Worm (Caenorhabditis elegans) whole organism, L1 larva: Measurements from ENCODE around the gene ZC455.1.

ENCODE experiments used
- C16A3.4 ChIP-seq: fragments of 150-350 bp; optimal IDR thresholded peaks from 2 replicates; lab custom pipeline; 2014; ENCODE audit warnings: missing biosample characterization, missing genetic modification characterization
- C34B4.2 ChIP-seq: sonication (generic microtip); optimal IDR thresholded peaks from 2 replicates; lab custom pipeline; 2017; ENCODE audit warnings: mild to moderate bottlenecking, missing genetic modification characterization, missing compliant biosample characterization
- F16B12.6 ChIP-seq: fragments of 150-350 bp; optimal IDR thresholded peaks from 2 replicates; lab custom pipeline; 2014; ENCODE audit warnings: missing biosample characterization, missing genetic modification characterization
- aha-1 ChIP-seq: fragments of 150-350 bp; optimal IDR thresholded peaks from 2 replicates; lab custom pipeline; 2014; ENCODE audit warnings: missing biosample characterization, missing genetic modification characterization
- ama-1 ChIP-seq: fragments of 150-350 bp; optimal IDR thresholded peaks from 2 replicates; lab custom pipeline; 2014
- ceh-88 ChIP-seq: fragments of 200-800 bp; sonication (Bioruptor generic); IDR thresholded peaks from 2 replicates; pipeline ENCODE4 v1.3.6; 2022; ENCODE audit warnings: missing genetic modification characterization, missing compliant biosample characterization
- ceh-90 ChIP-seq: sonication (generic microtip); optimal IDR thresholded peaks from 2 replicates; lab custom pipeline; 2016; ENCODE audit warnings: missing genetic modification characterization, missing compliant biosample characterization
- dpl-1 ChIP-seq, 3 experiments: fragments of 150-350 bp in 2 of 3; sonication (generic microtip) in 1 of 3; optimal IDR thresholded peaks; 2 replicates each; lab custom pipeline; 2014 to 2017; ENCODE audit warnings: missing biosample characterization in 3 of 3, missing genetic modification characterization in 3 of 3, missing genetic modification reagents in 3 of 3
- dsc-1 ChIP-seq: sonication (generic microtip); optimal IDR thresholded peaks from 2 replicates; lab custom pipeline; 2016; ENCODE audit warnings: mild to moderate bottlenecking, missing genetic modification characterization, missing compliant biosample characterization
- efl-1 ChIP-seq, 4 experiments: fragments of 150-350 bp; optimal IDR thresholded peaks in 3 of 4; peaks in 1 of 4; 1 replicate in 1 of 4; 2 replicates in 3 of 4; lab custom pipeline; 2014; ENCODE audit warnings: missing biosample characterization in 2 of 4, missing genetic modification characterization in 2 of 4, missing genetic modification reagents in 2 of 4
- efl-3 ChIP-seq: fragments of 200-800 bp; sonication (Bioruptor generic); optimal IDR thresholded peaks from 2 replicates; lab custom pipeline; 2018; ENCODE audit warnings: mild to moderate bottlenecking, missing genetic modification characterization, missing compliant biosample characterization
- egl-13 ChIP-seq: sonication (generic microtip); optimal IDR thresholded peaks from 2 replicates; lab custom pipeline; 2016; ENCODE audit warnings: missing genotype, missing genetic modification reagents, missing genetic modification characterization, missing compliant biosample characterization
- egl-27 ChIP-seq, 2 experiments: fragments of 150-350 bp in 1 of 2; sonication (generic microtip); optimal IDR thresholded peaks; 3 replicates each; lab custom pipeline; 2017 to 2018; ENCODE audit warnings: missing biosample characterization in 2 of 2, missing genetic modification characterization in 2 of 2, missing genetic modification reagents in 2 of 2
- elt-2 ChIP-seq: sonication (generic microtip); optimal IDR thresholded peaks from 2 replicates; lab custom pipeline; 2016; ENCODE audit warnings: missing genetic modification characterization, mild to moderate bottlenecking, inconsistent platforms, missing compliant biosample characterization, missing genetic modification reagents
- elt-3 ChIP-seq, 6 experiments: fragments of 150-350 bp in 1 of 6; sonication (generic microtip); optimal IDR thresholded peaks; 2 replicates each; lab custom pipeline; 2017 to 2018; ENCODE audit warnings: missing biosample characterization in 6 of 6, missing genetic modification characterization in 6 of 6, inconsistent platforms in 1 of 6
- ets-5 ChIP-seq: fragments of 200-800 bp; sonication (Bioruptor generic); IDR thresholded peaks from 2 replicates; pipeline ENCODE4 v1.3.6; 2022; ENCODE audit warnings: missing genetic modification characterization, missing compliant biosample characterization
- fkh-8 ChIP-seq: sonication (generic microtip); optimal IDR thresholded peaks from 2 replicates; lab custom pipeline; 2016; ENCODE audit warnings: mild to moderate bottlenecking, missing genetic modification characterization, missing compliant biosample characterization
- fos-1 ChIP-seq: fragments of 150-350 bp; optimal IDR thresholded peaks from 2 replicates; lab custom pipeline; 2014; ENCODE audit warnings: missing biosample characterization, missing genetic modification characterization
- grh-1 ChIP-seq: fragments of 200-800 bp; sonication (Bioruptor generic); IDR thresholded peaks from 2 replicates; pipeline ENCODE4 v1.3.6; 2022; ENCODE audit warnings: missing genetic modification reagents, missing genetic modification characterization, missing compliant biosample characterization
- hlh-4 ChIP-seq: sonication (generic microtip); optimal IDR thresholded peaks from 2 replicates; lab custom pipeline; 2016; ENCODE audit warnings: mild to moderate bottlenecking, missing genetic modification characterization, missing compliant biosample characterization
- irx-1 ChIP-seq: sonication (generic microtip); optimal IDR thresholded peaks from 2 replicates; lab custom pipeline; 2016; ENCODE audit warnings: missing genetic modification characterization, missing compliant biosample characterization
- isw-1 ChIP-seq: fragments of 200-800 bp; sonication (Bioruptor generic); IDR thresholded peaks from 2 replicates; pipeline ENCODE4 v1.3.6; 2022; ENCODE audit warnings: missing genetic modification characterization, missing compliant biosample characterization
- jun-1 ChIP-seq: fragments of 150-350 bp; optimal IDR thresholded peaks from 2 replicates; lab custom pipeline; 2014; ENCODE audit warnings: missing biosample characterization, missing genetic modification reagents, missing genetic modification characterization
- lin-14 ChIP-seq: fragments of 200-800 bp; sonication (Bioruptor generic); optimal IDR thresholded peaks from 2 replicates; lab custom pipeline; 2018; ENCODE audit warnings: mild to moderate bottlenecking, missing genetic modification characterization, moderate library complexity, missing compliant biosample characterization
- lin-15B ChIP-seq: fragments of 150-350 bp; sonication (generic microtip); optimal IDR thresholded peaks from 3 replicates; lab custom pipeline; 2014; ENCODE audit warnings: missing biosample characterization, missing genetic modification characterization
- lin-39 ChIP-seq: fragments of 150-350 bp; optimal IDR thresholded peaks from 2 replicates; lab custom pipeline; 2014; ENCODE audit warnings: missing biosample characterization, missing genetic modification reagents, missing genetic modification characterization
- lir-3 ChIP-seq: sonication (generic microtip); optimal IDR thresholded peaks from 2 replicates; lab custom pipeline; 2016; ENCODE audit warnings: mild to moderate bottlenecking, missing genetic modification characterization, moderate library complexity, missing compliant biosample characterization; ENCODE audit not compliant: poor library complexity
- lsy-2 ChIP-seq, 2 experiments: fragments of 150-350 bp; optimal IDR thresholded peaks; 2 replicates each; lab custom pipeline; 2014; ENCODE audit warnings: missing biosample characterization in 2 of 2, missing genetic modification characterization in 2 of 2
- mab-9 ChIP-seq: fragments of 200-800 bp; sonication (Bioruptor generic); IDR thresholded peaks from 2 replicates; pipeline ENCODE4 v1.3.6; 2022; ENCODE audit warnings: missing genetic modification reagents, missing genetic modification characterization, missing compliant biosample characterization
- nhr-11 ChIP-seq: fragments of 150-350 bp; optimal IDR thresholded peaks from 2 replicates; lab custom pipeline; 2014; ENCODE audit warnings: missing biosample characterization, missing genetic modification characterization
- nhr-237 ChIP-seq: fragments of 150-350 bp; optimal IDR thresholded peaks from 2 replicates; lab custom pipeline; 2014; ENCODE audit warnings: missing biosample characterization, missing genetic modification characterization
- nhr-28 ChIP-seq: fragments of 150-350 bp; optimal IDR thresholded peaks from 2 replicates; lab custom pipeline; 2014; ENCODE audit warnings: missing biosample characterization, missing genetic modification characterization
- nhr-71 ChIP-seq: sonication (generic microtip); optimal IDR thresholded peaks from 2 replicates; lab custom pipeline; 2016; ENCODE audit warnings: mild to moderate bottlenecking, missing genetic modification characterization, moderate library complexity, missing compliant biosample characterization
- nhr-77 ChIP-seq: fragments of 150-350 bp; optimal IDR thresholded peaks from 2 replicates; lab custom pipeline; 2014; ENCODE audit warnings: missing biosample characterization, missing genetic modification characterization
- nhr-90 ChIP-seq: sonication (generic microtip); optimal IDR thresholded peaks from 2 replicates; lab custom pipeline; 2016; ENCODE audit warnings: mild to moderate bottlenecking, missing genetic modification characterization, missing compliant biosample characterization; ENCODE audit not compliant: poor library complexity
- pax-3 ChIP-seq: fragments of 200-800 bp; sonication (Bioruptor generic); optimal IDR thresholded peaks from 2 replicates; lab custom pipeline; 2018; ENCODE audit warnings: mild to moderate bottlenecking, missing genetic modification characterization, moderate library complexity, missing compliant biosample characterization
- skn-1 ChIP-seq: fragments of 150-350 bp; optimal IDR thresholded peaks from 2 replicates; lab custom pipeline; 2014; ENCODE audit warnings: missing biosample characterization, missing genetic modification characterization
- snpc-4 ChIP-seq: fragments of 150-350 bp; optimal IDR thresholded peaks from 2 replicates; lab custom pipeline; 2014; ENCODE audit warnings: missing biosample characterization, missing genetic modification characterization
- swsn-7 ChIP-seq: sonication (generic microtip); optimal IDR thresholded peaks from 2 replicates; lab custom pipeline; 2016; ENCODE audit warnings: missing genetic modification characterization, missing compliant biosample characterization
- unc-130 ChIP-seq: fragments of 150-350 bp; optimal IDR thresholded peaks from 2 replicates; lab custom pipeline; 2017; ENCODE audit warnings: missing biosample characterization, missing genetic modification characterization, inconsistent platforms
- unc-62 ChIP-seq: fragments of 150-350 bp; optimal IDR thresholded peaks from 2 replicates; lab custom pipeline; 2014; ENCODE audit warnings: missing biosample characterization, missing genetic modification reagents, missing genetic modification characterization
- vab-15 ChIP-seq: sonication (generic microtip); optimal IDR thresholded peaks from 2 replicates; lab custom pipeline; 2017; ENCODE audit warnings: missing genotype, mild to moderate bottlenecking, missing genetic modification characterization, missing compliant biosample characterization
- zag-1 ChIP-seq: fragments of 150-350 bp; optimal IDR thresholded peaks from 2 replicates; lab custom pipeline; 2014; ENCODE audit warnings: missing biosample characterization, missing genetic modification characterization
- ztf-11 ChIP-seq, 2 experiments: sonication (generic microtip); optimal IDR thresholded peaks; 2 replicates each; lab custom pipeline; 2016 to 2017; ENCODE audit warnings: missing genetic modification characterization in 2 of 2, missing biosample characterization in 1 of 2, missing compliant biosample characterization in 1 of 2
- ztf-4 ChIP-seq: fragments of 150-350 bp; optimal IDR thresholded peaks from 2 replicates; lab custom pipeline; 2014; ENCODE audit warnings: missing biosample characterization, missing genetic modification characterization

Gene ZC455.1

DNA sequence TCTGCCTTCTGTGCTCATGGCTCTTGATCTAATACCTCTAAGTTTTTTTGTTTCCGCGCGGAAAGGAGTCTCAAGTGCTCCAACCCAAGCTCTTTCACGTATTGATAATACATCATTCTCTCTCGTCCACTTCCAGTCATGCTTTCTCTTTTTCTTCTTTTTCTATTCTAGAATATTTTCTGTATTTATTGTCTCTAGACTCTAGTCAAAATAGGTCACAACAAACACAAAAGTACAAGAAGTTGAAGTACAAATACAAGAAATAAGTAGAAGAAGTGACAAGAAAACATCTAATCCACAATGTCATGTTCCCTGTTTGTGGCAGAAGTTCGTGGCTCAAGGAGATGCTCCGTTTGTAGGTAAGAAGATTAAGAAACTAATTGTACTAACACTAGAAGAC lies at the start of gene ZC455.1:
Gene ZC455.1 (plus strand): TSS at position 301 of the 400 bp plus-strand sequence.
- TF ChIP-seq aha-1 (tag; lab: Kevin White, UChicago) (no peak), unc-130 (no peak), F16B12.6 (tag; lab: Kevin White, UChicago) (no peak), C16A3.4 (tag; lab: Kevin White, UChicago) (no peak), jun-1 (tag; lab: Kevin White, UChicago) (no peak), egl-27 (tag; optimal IDR thresholded peaks at IDR 0.05; lab: Kevin White, UChicago) (no peak), mab-9 (no peak)

DNA sequence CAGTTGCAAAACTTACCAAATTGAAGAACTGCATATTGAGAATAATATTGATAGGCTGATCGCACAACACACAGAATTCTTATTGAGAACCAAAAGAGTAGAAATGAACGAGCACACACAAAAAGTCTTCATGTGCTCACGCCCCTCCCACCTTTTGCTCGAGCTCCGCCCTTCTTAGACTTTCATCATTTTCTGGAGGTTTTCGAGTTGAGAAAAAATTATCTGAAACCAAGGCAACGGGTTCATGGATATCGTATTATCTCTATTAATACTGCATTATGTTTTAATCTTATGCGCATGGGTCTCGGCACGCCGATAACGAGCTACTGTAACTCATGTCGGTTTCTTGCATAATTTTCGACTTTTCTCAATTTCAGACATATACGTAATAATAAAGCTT lies 47.4 kb upstream of the ZC455.1 start, which contains the start of gene R11D1.12:
Gene R11D1.12 (minus strand): TSS at position 101 of the 400 bp plus-strand sequence.
- TF ChIP-seq lin-15B (tag; lab: Kevin White, UChicago) (no peak), dpl-1 (GFP tag; optimal IDR thresholded peaks at IDR 0.05; lab: Kevin White, UChicago) (no peak), snpc-4 (tag; lab: Kevin White, UChicago) (no peak), pax-3 (no peak), lin-14 (GFP tag; lab: Kevin White, UChicago) (no peak), fos-1 (tag; lab: Kevin White, UChicago) (no peak), elt-2 (no peak), vab-15 (tag; lab: Kevin White, UChicago) (no peak), C34B4.2 (no peak), ztf-11 (tag; optimal IDR thresholded peaks at IDR 0.05; lab: Kevin White, UChicago) (no peak), efl-1 (optimal IDR thresholded peaks at IDR 0.05; lab: Kevin White, UChicago) (no peak), efl-1 (GFP tag; optimal IDR thresholded peaks at IDR 0.05 in 1 of 2; lab: Kevin White, UChicago) (no peak), nhr-77 (tag; lab: Kevin White, UChicago) (no peak), isw-1 (GFP tag; lab: Robert Waterston, UW) (no peak), grh-1 (no peak), nhr-90 (tag; lab: Kevin White, UChicago) (no peak)
- TF ChIP-seq, all 84 proteins: peak for 0

DNA sequence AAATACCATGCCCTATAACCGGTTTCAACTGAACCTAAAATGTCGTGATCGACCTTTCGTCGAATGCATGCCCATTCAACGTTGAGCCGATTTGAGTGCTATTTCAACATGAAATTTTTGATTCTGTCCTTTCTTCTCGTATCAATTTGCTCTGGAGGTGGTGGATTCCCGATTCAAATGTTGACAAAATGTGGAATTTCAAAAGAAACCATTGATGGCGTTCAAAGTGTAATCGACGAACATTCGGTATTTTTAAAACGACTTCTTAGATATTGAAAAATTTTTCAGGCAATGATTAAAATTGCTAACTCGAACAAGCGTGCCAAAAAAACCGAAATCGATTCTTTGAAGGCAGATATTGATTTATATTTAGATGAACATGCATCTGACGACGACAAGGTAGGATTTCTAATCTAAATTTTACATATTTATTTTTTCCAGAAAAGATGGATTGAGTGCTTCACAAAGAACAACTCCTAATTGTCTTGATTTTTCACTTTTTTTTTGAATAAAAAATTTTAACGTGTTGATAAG lies 46.2 kb upstream of the ZC455.1 start, which contains the start of gene R11D1.13:
Gene R11D1.13 (plus strand): TSS at position 51 of the 534 bp plus-strand sequence.
- TF ChIP-seq unc-62 (no peak), unc-130 (no peak), ets-5 (GFP tag; lab: Robert Waterston, UW) (no peak), grh-1 (no peak), ama-1 (lab: Kevin White, UChicago) (no peak), aha-1 (tag; lab: Kevin White, UChicago) (no peak), nhr-237 (tag; lab: Kevin White, UChicago) (no peak), mab-9 (no peak), efl-3 (GFP tag; lab: Kevin White, UChicago) (no peak), dpl-1 (GFP tag; optimal IDR thresholded peaks at IDR 0.05; lab: Kevin White, UChicago) (no peak), lin-39 (tag; lab: Kevin White, UChicago) (no peak), fkh-8 (tag; lab: Kevin White, UChicago) (no peak), lir-3 (tag; lab: Kevin White, UChicago) (no peak), jun-1 (tag; lab: Kevin White, UChicago) (no peak), lin-14 (GFP tag; lab: Kevin White, UChicago) (no peak), ztf-4 (tag; lab: Kevin White, UChicago) (no peak), elt-3 (tag; optimal IDR thresholded peaks at IDR 0.05; lab: Kevin White, UChicago) (no peak), nhr-28 (no peak), nhr-71 (tag; lab: Kevin White, UChicago) (no peak)

DNA sequence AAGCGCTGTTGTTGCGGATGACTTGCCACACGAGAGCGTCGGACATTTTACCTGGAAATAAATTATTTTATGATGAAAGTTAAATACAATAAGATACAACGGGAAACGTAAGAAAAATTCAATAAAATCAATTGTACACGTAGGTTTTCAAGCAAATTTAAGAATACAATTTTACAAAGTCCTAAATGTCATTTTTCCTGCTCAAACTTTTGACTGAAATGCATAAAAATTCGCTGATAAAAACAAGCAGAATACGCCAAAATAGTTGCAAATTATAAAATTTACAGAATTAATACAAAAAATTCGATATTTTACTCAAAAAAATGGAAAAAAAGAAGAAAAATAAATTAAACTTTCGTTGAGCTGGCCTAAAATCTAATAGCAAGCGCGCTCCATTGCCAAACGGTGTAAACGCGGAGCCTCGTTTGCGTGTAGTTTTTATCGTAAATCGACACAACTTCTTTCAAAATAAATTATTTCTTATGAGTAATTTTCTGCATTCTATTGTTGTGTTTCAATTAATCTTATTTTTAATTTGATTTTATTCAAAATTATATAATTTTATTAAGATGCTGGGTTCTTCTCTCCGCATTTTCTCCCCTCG lies 45.2 kb upstream of the ZC455.1 start, which contains the start of the genes rpl-28 and mrpl-49:
Gene rpl-28 (minus strand): TSS at position 51 of the 604 bp plus-strand sequence.
Gene mrpl-49 (plus strand): TSS at position 570 of the 604 bp plus-strand sequence.
- TF ChIP-seq swsn-7 (tag; lab: Kevin White, UChicago), result peak; percentile 82
- TF ChIP-seq nhr-11 (tag; lab: Kevin White, UChicago), result no peak
- TF ChIP-seq irx-1, result peak; percentile 76
- peak; percentile 65 for TF ChIP-seq nhr-237 (tag; lab: Kevin White, UChicago)
- TF ChIP-seq egl-27 (tag; optimal IDR thresholded peaks at IDR 0.05; lab: Kevin White, UChicago), result no peak
- TF ChIP-seq pax-3, result peak; percentile 86
- peak; percentile 61 for TF ChIP-seq ceh-90
- TF ChIP-seq hlh-4 (tag; lab: Kevin White, UChicago), result no peak
- TF ChIP-seq F16B12.6 (tag; lab: Kevin White, UChicago), result peak; percentile 62
- TF ChIP-seq C16A3.4 (tag; lab: Kevin White, UChicago), result peak; percentile 95
- TF ChIP-seq mab-9, result 0 out of 2 replicates have a peak, but pooled peaks have one; percentile 8
- peak; percentile 91 to 94 for TF ChIP-seq lsy-2 (tag; optimal IDR thresholded peaks at IDR 0.05; lab: Kevin White, UChicago)
- TF ChIP-seq egl-13 (tag; lab: Kevin White, UChicago), result peak; percentile 65
- TF ChIP-seq ceh-88 (GFP tag; lab: Robert Waterston, UW), result peak; percentile 61
- peak; percentile 71 for TF ChIP-seq dsc-1
- peak; percentile 48 for TF ChIP-seq zag-1
- TF ChIP-seq skn-1, result peak; percentile 93
- TF ChIP-seq jun-1 (tag; lab: Kevin White, UChicago), result peak; percentile 71
